Worm (Caenorhabditis elegans) whole organism, L2 larva: Measurements from ENCODE around the gene Y57G11C.23.

Experiments
- alr-1 ChIP-seq: fragments of 150-350 bp; optimal IDR thresholded peaks from 2 replicates; lab custom pipeline; 2014; ENCODE audit warnings: missing biosample characterization, missing genetic modification characterization
- blmp-1 ChIP-seq: sonication (generic microtip); optimal IDR thresholded peaks from 2 replicates; lab custom pipeline; 2017; ENCODE audit warnings: missing genetic modification characterization, mild to moderate bottlenecking, missing compliant biosample characterization, antibody characterized with exemption, moderate library complexity; ENCODE audit not compliant: insufficient read depth
- ceh-82 ChIP-seq: fragments of 150-350 bp; optimal IDR thresholded peaks from 2 replicates; lab custom pipeline; 2014; ENCODE audit warnings: missing biosample characterization, missing genetic modification characterization
- lin-13 ChIP-seq: fragments of 150-350 bp; optimal IDR thresholded peaks from 2 replicates; lab custom pipeline; 2014; ENCODE audit warnings: missing biosample characterization, missing genetic modification reagents, missing genetic modification characterization
- mbf-1 ChIP-seq: sonication (generic microtip); optimal IDR thresholded peaks from 2 replicates; lab custom pipeline; 2017; ENCODE audit warnings: missing biosample characterization, missing genetic modification characterization
- nhr-23 ChIP-seq: fragments of 150-350 bp; optimal IDR thresholded peaks from 2 replicates; lab custom pipeline; 2014; ENCODE audit warnings: missing biosample characterization, missing genetic modification reagents, missing genetic modification characterization
- nhr-25 ChIP-seq: fragments of 150-350 bp; sonication (generic microtip); optimal IDR thresholded peaks from 3 replicates; lab custom pipeline; 2014; ENCODE audit warnings: missing biosample characterization, missing genetic modification characterization
- skn-1 ChIP-seq: sonication (generic microtip); optimal IDR thresholded peaks from 2 replicates; lab custom pipeline; 2017; ENCODE audit warnings: missing biosample characterization, missing genetic modification characterization
- sma-9 ChIP-seq, 2 experiments: fragments of 150-350 bp in 1 of 2; sonication (generic microtip) in 1 of 2; optimal IDR thresholded peaks; 2 replicates each; lab custom pipeline; 2014 to 2016; ENCODE audit warnings: missing genetic modification characterization in 2 of 2, mild to moderate bottlenecking in 1 of 2, missing biosample characterization in 1 of 2, missing compliant biosample characterization in 1 of 2, missing genetic modification reagents in 1 of 2, moderate library complexity in 1 of 2
- snpc-4 ChIP-seq: fragments of 150-350 bp; optimal IDR thresholded peaks from 2 replicates; lab custom pipeline; 2014; ENCODE audit warnings: missing biosample characterization, missing genetic modification characterization
- unc-39 ChIP-seq: fragments of 150-350 bp; optimal IDR thresholded peaks from 2 replicates; lab custom pipeline; 2014; ENCODE audit warnings: missing biosample characterization, missing genetic modification characterization
- unc-62 ChIP-seq: fragments of 150-350 bp; optimal IDR thresholded peaks from 2 replicates; lab custom pipeline; 2014; ENCODE audit warnings: missing biosample characterization, missing genetic modification reagents, missing genetic modification characterization
- ztf-1 ChIP-seq: fragments of 200-800 bp; sonication (Bioruptor generic); conservative IDR thresholded peaks from 2 replicates; pipeline ENCODE4 v1.3.6; 2022; ENCODE audit warnings: missing genetic modification characterization, missing compliant biosample characterization
- ztf-11 ChIP-seq: sonication (generic microtip); optimal IDR thresholded peaks from 2 replicates; lab custom pipeline; 2017; ENCODE audit warnings: missing biosample characterization, missing genetic modification characterization

DNA sequence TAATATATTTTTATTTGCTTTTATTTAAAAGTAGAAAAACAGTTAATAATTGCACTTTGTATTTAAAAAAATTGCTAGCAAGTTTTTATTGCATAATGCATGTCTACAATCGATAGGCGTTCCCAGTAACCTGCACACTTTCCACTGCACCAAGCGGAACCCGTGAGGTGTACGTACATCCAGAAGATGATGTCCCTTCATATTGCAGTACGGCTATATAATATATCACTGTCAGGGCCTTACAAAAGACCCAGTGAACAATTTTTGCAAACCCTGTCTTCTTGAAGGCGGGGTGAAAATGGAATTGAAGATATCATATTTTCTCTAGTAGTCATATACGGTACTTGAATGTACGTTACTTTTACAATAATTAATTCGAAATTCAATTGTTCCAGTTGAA lies 2.2 kb upstream of the Y57G11C.23 start:
- TF ChIP-seq ztf-1 (no peak), nhr-23 (tag; lab: Kevin White, UChicago) (no peak), alr-1 (tag; lab: Kevin White, UChicago) (no peak), snpc-4 (tag; lab: Kevin White, UChicago) (peak; percentile 3), lin-13 (GFP tag; lab: Kevin White, UChicago) (no peak), nhr-25 (tag; lab: Kevin White, UChicago) (no peak), sma-9 (GFP tag; optimal IDR thresholded peaks at IDR 0.05; lab: Kevin White, UChicago) (no peak), sma-9 (tag; optimal IDR thresholded peaks at IDR 0.05; lab: Kevin White, UChicago) (no peak), ceh-82 (tag; lab: Kevin White, UChicago) (no peak), unc-39 (tag; lab: Kevin White, UChicago) (no peak), ztf-11 (no peak), unc-62 (GFP tag; lab: Kevin White, UChicago) (no peak), blmp-1 (no peak), skn-1 (no peak), mbf-1 (no peak)
